Worm (Caenorhabditis elegans) whole organism, L3 larva: ENCODE data around the gene sulp-7.

Experiments used
- R02D3.7 ChIP-seq: fragments of 150-350 bp; optimal IDR thresholded peaks from 2 replicates; lab custom pipeline; 2014; ENCODE audit warnings: missing biosample characterization, missing genetic modification characterization
- ceh-28 ChIP-seq: fragments of 150-350 bp; optimal IDR thresholded peaks from 2 replicates; lab custom pipeline; 2014; ENCODE audit warnings: missing biosample characterization, missing genetic modification reagents, missing genetic modification characterization
- egl-5 ChIP-seq: fragments of 150-350 bp; optimal IDR thresholded peaks from 2 replicates; lab custom pipeline; 2017; ENCODE audit warnings: missing biosample characterization, missing genetic modification reagents, missing genetic modification characterization, inconsistent platforms
- elt-1 ChIP-seq: fragments of 150-350 bp; optimal IDR thresholded peaks from 2 replicates; lab custom pipeline; 2014; ENCODE audit warnings: missing biosample characterization, missing genetic modification characterization
- elt-2 ChIP-seq: sonication (generic microtip); optimal IDR thresholded peaks from 2 replicates; lab custom pipeline; 2016; ENCODE audit warnings: missing genetic modification reagents, mild to moderate bottlenecking, missing genetic modification characterization, missing compliant biosample characterization
- elt-3 ChIP-seq, 3 experiments: fragments of 150-350 bp in 1 of 3; sonication (generic microtip) in 2 of 3; optimal IDR thresholded peaks; 2 replicates in 2 of 3; 4 replicates in 1 of 3; lab custom pipeline; 2014 to 2017; ENCODE audit warnings: missing biosample characterization in 3 of 3, missing genetic modification characterization in 3 of 3
- lin-15B ChIP-seq: fragments of 150-350 bp; optimal IDR thresholded peaks from 2 replicates; lab custom pipeline; 2014; ENCODE audit warnings: missing biosample characterization, missing genetic modification characterization
- nhr-11 ChIP-seq: fragments of 150-350 bp; optimal IDR thresholded peaks from 2 replicates; lab custom pipeline; 2014; ENCODE audit warnings: missing biosample characterization, missing genetic modification characterization
- nhr-23 ChIP-seq: fragments of 150-350 bp; optimal IDR thresholded peaks from 2 replicates; lab custom pipeline; 2014; ENCODE audit warnings: missing biosample characterization, missing genetic modification reagents, missing genetic modification characterization
- nhr-237 ChIP-seq: fragments of 150-350 bp; optimal IDR thresholded peaks from 2 replicates; lab custom pipeline; 2014; ENCODE audit warnings: missing biosample characterization, missing genetic modification characterization
- nhr-25 ChIP-seq: sonication (generic microtip); optimal IDR thresholded peaks from 2 replicates; lab custom pipeline; 2017; ENCODE audit warnings: missing biosample characterization, missing genetic modification characterization
- nhr-43 ChIP-seq: sonication (generic microtip); optimal IDR thresholded peaks from 2 replicates; lab custom pipeline; 2016; ENCODE audit warnings: mild to moderate bottlenecking, missing genetic modification characterization, missing compliant biosample characterization; ENCODE audit not compliant: poor library complexity, severe bottlenecking
- snpc-4 ChIP-seq: fragments of 150-350 bp; optimal IDR thresholded peaks from 2 replicates; lab custom pipeline; 2014; ENCODE audit warnings: missing biosample characterization, missing genetic modification characterization
- ztf-4 ChIP-seq: fragments of 150-350 bp; optimal IDR thresholded peaks from 2 replicates; lab custom pipeline; 2014; ENCODE audit warnings: missing biosample characterization, missing genetic modification characterization

The sulp-7 gene

ce11 chrX:11136988-11137387, 56.5 kb downstream of the sulp-7 start:
- no peak for TF ChIP-seq snpc-4 (tag; lab: Kevin White, UChicago)
- no peak for TF ChIP-seq ztf-4 (tag; lab: Kevin White, UChicago)
- no peak for TF ChIP-seq elt-1
- no peak for TF ChIP-seq nhr-237
- no peak for TF ChIP-seq R02D3.7 (tag; lab: Kevin White, UChicago)
- peak; percentile 29 for TF ChIP-seq nhr-43
- peak; percentile 47 for TF ChIP-seq nhr-23 (tag; lab: Kevin White, UChicago)
- TF ChIP-seq egl-5 (tag; lab: Kevin White, UChicago), result no peak
- no peak for TF ChIP-seq nhr-25 (tag; lab: Kevin White, UChicago)
- TF ChIP-seq elt-2, result peak; percentile 20
- peak in 2 of 3 experiments; percentile 70 to 93 for TF ChIP-seq elt-3 (tag; optimal IDR thresholded peaks at IDR 0.05; lab: Kevin White, UChicago)
- no peak for TF ChIP-seq lin-15B
- TF ChIP-seq ceh-28 (tag; lab: Kevin White, UChicago), result no peak
- TF ChIP-seq nhr-11 (tag; lab: Kevin White, UChicago), result no peak
